Fruit fly (Drosophila melanogaster) whole organism, prepupa: ENCODE results near the gene CG5160.

Source experiments
- Blimp-1 ChIP-seq: fragments of 200-800 bp; sonication (Bioruptor generic); optimal IDR thresholded peaks from 3 replicates; lab custom pipeline; 2017; ENCODE audit warnings: missing biosample characterization, missing genetic modification characterization, mild to moderate bottlenecking, moderate library complexity, missing genetic modification reagents
- CG10669 ChIP-seq: fragments of 200-800 bp; sonication (Bioruptor generic); optimal IDR thresholded peaks from 3 replicates; lab custom pipeline; 2018; ENCODE audit warnings: missing biosample characterization, mild to moderate bottlenecking, missing genetic modification characterization, moderate library complexity
- CG11294 ChIP-seq: fragments of 200-800 bp; sonication (Bioruptor generic); IDR thresholded peaks from 2 replicates; pipeline ENCODE4 v1.3.6; 2022; ENCODE audit warnings: missing biosample characterization, missing genetic modification characterization
- CG11902 ChIP-seq: fragments of 200-800 bp; sonication (Bioruptor generic); optimal IDR thresholded peaks from 3 replicates; lab custom pipeline; 2016; ENCODE audit warnings: missing biosample characterization, missing genetic modification characterization
- CG15336 ChIP-seq: fragments of 200-800 bp; sonication (Bioruptor generic); IDR thresholded peaks from 2 replicates; pipeline ENCODE4 v1.3.6; 2022; ENCODE audit warnings: missing biosample characterization, missing genetic modification characterization
- CG16779 ChIP-seq: fragments of 200-800 bp; sonication (Bioruptor generic); optimal IDR thresholded peaks from 3 replicates; lab custom pipeline; 2017; ENCODE audit warnings: missing biosample characterization, mild to moderate bottlenecking, missing genetic modification characterization
- CG3032 ChIP-seq: fragments of 200-800 bp; optimal IDR thresholded peaks from 2 replicates; lab custom pipeline; 2019; ENCODE audit warnings: missing biosample characterization, mild to moderate bottlenecking, missing genetic modification characterization, moderate library complexity
- CG31627 ChIP-seq: fragments of 200-800 bp; sonication (Bioruptor generic); optimal IDR thresholded peaks from 3 replicates; lab custom pipeline; 2016; ENCODE audit warnings: missing biosample characterization, missing genetic modification characterization
- CG32006 ChIP-seq: fragments of 200-800 bp; sonication (Bioruptor generic); optimal IDR thresholded peaks from 3 replicates; lab custom pipeline; 2017; ENCODE audit warnings: missing biosample characterization, mild to moderate bottlenecking, missing genetic modification characterization
- CG3919 ChIP-seq: fragments of 200-800 bp; sonication (Bioruptor generic); optimal IDR thresholded peaks from 3 replicates; lab custom pipeline; 2016; ENCODE audit warnings: missing biosample characterization, missing genetic modification characterization
- CG6163 ChIP-seq: fragments of 200-800 bp; sonication (Bioruptor generic); IDR thresholded peaks from 3 replicates; pipeline ENCODE4 v1.3.6; 2022; ENCODE audit warnings: missing biosample characterization, missing genetic modification characterization
- CG6276 ChIP-seq: fragments of 200-800 bp; sonication (Bioruptor generic); optimal IDR thresholded peaks from 2 replicates; lab custom pipeline; 2017; ENCODE audit warnings: missing biosample characterization, mild to moderate bottlenecking, missing genetic modification characterization
- CG6854 ChIP-seq: fragments of 200-800 bp; sonication (Bioruptor generic); optimal IDR thresholded peaks from 2 replicates; lab custom pipeline; 2017; ENCODE audit warnings: missing biosample characterization, mild to moderate bottlenecking, missing genetic modification characterization
- CG7368 ChIP-seq: fragments of 200-800 bp; sonication (Bioruptor generic); optimal IDR thresholded peaks from 3 replicates; lab custom pipeline; 2016; ENCODE audit warnings: missing biosample characterization, missing genetic modification characterization
- CG8319 ChIP-seq: fragments of 200-800 bp; sonication (Bioruptor generic); optimal IDR thresholded peaks from 3 replicates; lab custom pipeline; 2016; ENCODE audit warnings: missing biosample characterization, missing genetic modification characterization
- CG8632 ChIP-seq: fragments of 200-800 bp; sonication (Bioruptor generic); optimal IDR thresholded peaks from 3 replicates; lab custom pipeline; 2016; ENCODE audit warnings: missing biosample characterization, missing genetic modification characterization
- Eip78C ChIP-seq: fragments of 200-800 bp; sonication (Bioruptor generic); peaks from one replicate; lab custom pipeline; 2016; ENCODE audit warnings: missing biosample characterization, missing genetic modification characterization
- Ets96B ChIP-seq: fragments of 200-800 bp; optimal IDR thresholded peaks from 2 replicates; lab custom pipeline; 2019; ENCODE audit warnings: missing biosample characterization, mild to moderate bottlenecking, missing genetic modification characterization, moderate library complexity
- Gug ChIP-seq: fragments of 200-800 bp; sonication (Bioruptor generic); IDR thresholded peaks from 2 replicates; pipeline ENCODE4 v1.3.6; 2022; ENCODE audit warnings: missing biosample characterization, missing genetic modification characterization
- Hr38 ChIP-seq: sonication (Bioruptor generic); optimal IDR thresholded peaks from 2 replicates; lab custom pipeline; 2016; ENCODE audit warnings: missing biosample characterization, missing genetic modification characterization
- Hr39 ChIP-seq: fragments of 200-800 bp; sonication (Bioruptor generic); optimal IDR thresholded peaks from 2 replicates; lab custom pipeline; 2016; ENCODE audit warnings: missing biosample characterization, missing genetic modification characterization
- Hr4 ChIP-seq: fragments of 200-800 bp; sonication (Bioruptor generic); optimal IDR thresholded peaks from 3 replicates; lab custom pipeline; 2016; ENCODE audit warnings: missing biosample characterization, missing genetic modification characterization
- Lpt ChIP-seq: fragments of 200-800 bp; sonication (Bioruptor generic); optimal IDR thresholded peaks from 3 replicates; lab custom pipeline; 2016; ENCODE audit warnings: missing biosample characterization, missing genetic modification characterization
- Met ChIP-seq: fragments of 200-800 bp; sonication (Bioruptor generic); optimal IDR thresholded peaks from 3 replicates; lab custom pipeline; 2016; ENCODE audit warnings: missing biosample characterization, missing genetic modification characterization
- OdsH ChIP-seq: fragments of 200-800 bp; sonication (Bioruptor generic); optimal IDR thresholded peaks from 3 replicates; lab custom pipeline; 2016; ENCODE audit warnings: missing biosample characterization, missing genetic modification characterization
- Smox ChIP-seq: fragments of 200-800 bp; sonication (Bioruptor generic); optimal IDR thresholded peaks from 3 replicates; lab custom pipeline; 2016; ENCODE audit warnings: missing biosample characterization, missing genetic modification characterization
- Sox102F ChIP-seq: fragments of 200-800 bp; sonication (Bioruptor generic); optimal IDR thresholded peaks from 2 replicates; lab custom pipeline; 2016; ENCODE audit warnings: missing biosample characterization, mild to moderate bottlenecking, missing genetic modification characterization
- Sox14 ChIP-seq: fragments of 200-800 bp; sonication (Bioruptor generic); optimal IDR thresholded peaks from 3 replicates; lab custom pipeline; 2016; ENCODE audit warnings: missing biosample characterization, missing genetic modification characterization
- Sox15 ChIP-seq: fragments of 200-800 bp; sonication (Bioruptor generic); optimal IDR thresholded peaks from 3 replicates; lab custom pipeline; 2016; ENCODE audit warnings: missing biosample characterization, missing genetic modification characterization
- cyc ChIP-seq: fragments of 200-800 bp; sonication (Bioruptor generic); optimal IDR thresholded peaks from 3 replicates; lab custom pipeline; 2016; ENCODE audit warnings: missing biosample characterization, missing genetic modification characterization
- dac ChIP-seq: fragments of 200-800 bp; sonication (Bioruptor generic); optimal IDR thresholded peaks from 2 replicates; lab custom pipeline; 2017; ENCODE audit warnings: missing biosample characterization, mild to moderate bottlenecking, missing genetic modification characterization
- dsx ChIP-seq: fragments of 200-800 bp; optimal IDR thresholded peaks from 3 replicates; lab custom pipeline; 2019; ENCODE audit warnings: missing biosample characterization, mild to moderate bottlenecking, missing genetic modification characterization, moderate library complexity; ENCODE audit not compliant: poor library complexity, severe bottlenecking
- eg ChIP-seq: fragments of 200-800 bp; sonication (Bioruptor generic); IDR thresholded peaks from 3 replicates; pipeline ENCODE4 v1.3.6; 2022; ENCODE audit warnings: missing biosample characterization, missing genetic modification characterization
- esn ChIP-seq: fragments of 200-800 bp; sonication (Bioruptor generic); optimal IDR thresholded peaks from 2 replicates; lab custom pipeline; 2016; ENCODE audit warnings: missing biosample characterization, mild to moderate bottlenecking, missing genetic modification characterization, moderate library complexity
- fd59A ChIP-seq: fragments of 200-800 bp; sonication (Bioruptor generic); optimal IDR thresholded peaks from 2 replicates; lab custom pipeline; 2017; ENCODE audit warnings: missing biosample characterization, mild to moderate bottlenecking, missing genetic modification characterization, missing genetic modification reagents
- fd85E ChIP-seq: fragments of 200-800 bp; sonication (Bioruptor generic); optimal IDR thresholded peaks from 3 replicates; lab custom pipeline; 2016; ENCODE audit warnings: missing biosample characterization, missing genetic modification characterization
- fkh ChIP-seq: fragments of 200-800 bp; sonication (Bioruptor generic); optimal IDR thresholded peaks from 3 replicates; lab custom pipeline; 2017; ENCODE audit warnings: missing biosample characterization, mild to moderate bottlenecking, missing genetic modification characterization, moderate library complexity
- lz ChIP-seq: fragments of 200-800 bp; sonication (Bioruptor generic); optimal IDR thresholded peaks from 3 replicates; lab custom pipeline; 2016; ENCODE audit warnings: missing biosample characterization, missing genetic modification characterization
- pdm3 ChIP-seq: fragments of 200-800 bp; sonication (Bioruptor generic); optimal IDR thresholded peaks from 3 replicates; lab custom pipeline; 2016; ENCODE audit warnings: missing biosample characterization, missing genetic modification characterization
- ss ChIP-seq, 2 experiments: fragments of 200-800 bp; sonication (Bioruptor generic); optimal IDR thresholded peaks; 2 replicates in 1 of 2; 3 replicates in 1 of 2; lab custom pipeline; 2017 to 2018; ENCODE audit warnings: mild to moderate bottlenecking in 2 of 2, missing biosample characterization in 2 of 2, missing genetic modification characterization in 2 of 2, moderate library complexity in 1 of 2
- svp ChIP-seq: fragments of 200-800 bp; sonication (Bioruptor generic); peaks from one replicate; lab custom pipeline; 2016; ENCODE audit warnings: missing biosample characterization, missing genetic modification characterization

CG5160 gene

dm6 chr2L:7387813-7388558 is 10.6 kb downstream of the CG5160 start, which contains the start of the genes CG5149 and gudu (continued):
- no peak for TF ChIP-seq Eip78C (GFP tag; lab: Kevin White, UChicago)
- TF ChIP-seq CG31627 (GFP tag; lab: Kevin White, UChicago), result no peak
- no peak for TF ChIP-seq pdm3 (GFP tag; lab: Kevin White, UChicago)
- TF ChIP-seq Hr39, result no peak
- no peak for TF ChIP-seq Hr4 (GFP tag; lab: Kevin White, UChicago)
- no peak for TF ChIP-seq CG11902
- no peak for TF ChIP-seq Blimp-1 (GFP tag; lab: Kevin White, UChicago)
- no peak for TF ChIP-seq CG32006 (GFP tag; lab: Kevin White, UChicago)
- no peak for TF ChIP-seq Smox (GFP tag; lab: Kevin White, UChicago)

dm6 chr2L:7386555-7387420 is 11.8 kb downstream of the CG5160 start:
- TF ChIP-seq fkh (peak; percentile 62), Gug (GFP tag; lab: Robert Waterston, UW) (no peak)

DNA sequence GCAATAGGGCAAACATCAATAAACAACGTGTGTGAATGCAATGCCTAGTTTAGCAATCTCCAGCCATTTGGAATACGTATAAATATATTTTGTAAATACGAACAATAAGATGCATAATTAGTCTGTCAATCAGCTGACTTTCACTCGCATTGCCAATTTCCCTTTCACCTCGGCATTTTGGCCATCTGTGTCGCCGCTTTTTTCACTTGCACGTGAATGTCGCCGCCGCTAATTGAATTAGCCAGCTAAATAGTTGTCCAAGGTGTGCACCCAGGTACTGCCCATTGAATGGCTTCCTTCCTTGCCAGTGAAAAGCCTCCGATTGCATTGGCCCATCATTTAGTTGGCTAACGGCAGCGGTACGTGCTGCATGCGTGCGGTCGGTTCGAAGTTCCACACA is 21.1 kb downstream of the CG5160 start, which contains the start of gene ninaC:
Gene ninaC (plus strand): TSS at position 301 of the 400 bp plus-strand sequence.
- no peak for TF ChIP-seq eg (GFP tag; lab: Robert Waterston, UW)
- TF ChIP-seq Met (GFP tag; lab: Kevin White, UChicago), result no peak
- TF ChIP-seq CG8319 (GFP tag; lab: Kevin White, UChicago), result no peak
- TF ChIP-seq fd85E (GFP tag; lab: Kevin White, UChicago), result no peak
- no peak for TF ChIP-seq Ets96B (tag; lab: Kevin White, UChicago)
- no peak for TF ChIP-seq CG10669 (GFP tag; lab: Kevin White, UChicago)
- no peak for TF ChIP-seq Sox14 (GFP tag; lab: Kevin White, UChicago)
- TF ChIP-seq CG15336, result no peak
- TF ChIP-seq CG11294, result no peak
- no peak for TF ChIP-seq OdsH (GFP tag; lab: Kevin White, UChicago)
- no peak for TF ChIP-seq fd59A (GFP tag; lab: Kevin White, UChicago)
- no peak for TF ChIP-seq Blimp-1 (GFP tag; lab: Kevin White, UChicago)
- TF ChIP-seq dac (GFP tag; lab: Kevin White, UChicago), result no peak
- TF ChIP-seq, all 60 proteins: peak for 0

- peak; percentile 12 for TF ChIP-seq Sox15 (GFP tag; lab: Kevin White, UChicago)
- TF ChIP-seq CG6854, result no peak
- peak; percentile 64 for TF ChIP-seq Lpt
- peak; percentile 75 for TF ChIP-seq CG31627 (GFP tag; lab: Kevin White, UChicago)
- no peak for TF ChIP-seq ss (GFP tag; optimal IDR thresholded peaks at IDR 0.05; lab: Kevin White, UChicago)
- no peak for TF ChIP-seq CG3919 (GFP tag; lab: Kevin White, UChicago)
- TF ChIP-seq Hr4 (GFP tag; lab: Kevin White, UChicago), result peak; percentile 84
- peak; percentile 80 for TF ChIP-seq CG6276 (GFP tag; lab: Kevin White, UChicago)
- TF ChIP-seq OdsH (GFP tag; lab: Kevin White, UChicago), result peak; percentile 68
- TF ChIP-seq Hr38 (GFP tag; lab: Kevin White, UChicago), result peak; percentile 48
- TF ChIP-seq dsx, result no peak
- TF ChIP-seq svp (GFP tag; lab: Kevin White, UChicago), result peak; percentile 80
- peak; percentile 65 for TF ChIP-seq Sox102F (GFP tag; lab: Kevin White, UChicago)
- peak; percentile 75 for TF ChIP-seq CG32006 (GFP tag; lab: Kevin White, UChicago)
- peak; percentile 19 for TF ChIP-seq CG7368 (GFP tag; lab: Kevin White, UChicago)
- TF ChIP-seq esn, result peak; percentile 74
- no peak for TF ChIP-seq CG3032 (tag; lab: Kevin White, UChicago)
- TF ChIP-seq CG16779 (tag; lab: Kevin White, UChicago), result no peak
- peak; percentile 76 for TF ChIP-seq lz
- TF ChIP-seq Sox14 (GFP tag; lab: Kevin White, UChicago), result peak; percentile 49
- TF ChIP-seq Ets96B (tag; lab: Kevin White, UChicago), result no peak
- TF ChIP-seq cyc (GFP tag; lab: Kevin White, UChicago), result peak; percentile 67
- peak; percentile 24 for TF ChIP-seq dac (GFP tag; lab: Kevin White, UChicago)
- TF ChIP-seq CG8632 (GFP tag; lab: Kevin White, UChicago), result peak; percentile 41
- TF ChIP-seq Hr39, result peak; percentile 81
- peak; percentile 87 for TF ChIP-seq CG6163 (GFP tag; lab: Robert Waterston, UW)
- TF ChIP-seq CG11902, result peak; percentile 27
- TF ChIP-seq Met (GFP tag; lab: Kevin White, UChicago), result peak; percentile 73
Measured at dm6 chr2L:7376157-7376556, 22.4 kb downstream of the CG5160 start.
